Worm (Caenorhabditis elegans) whole organism, late embryonic: ENCODE measurements around the gene madf-5.

Experiments used
- C08G9.2 ChIP-seq: sonication (generic microtip); optimal IDR thresholded peaks from 2 replicates; lab custom pipeline; 2016; ENCODE audit warnings: mild to moderate bottlenecking, missing genetic modification characterization, moderate library complexity, missing compliant biosample characterization
- K09A11.1 ChIP-seq: sonication (generic microtip); optimal IDR thresholded peaks from 2 replicates; lab custom pipeline; 2017; ENCODE audit warnings: antibody characterized with exemption, mild to moderate bottlenecking, missing genetic modification characterization, missing compliant biosample characterization; ENCODE audit not compliant: insufficient read depth
- Y22D7AL.16 ChIP-seq: sonication (generic microtip); optimal IDR thresholded peaks from 2 replicates; lab custom pipeline; 2016; ENCODE audit warnings: missing genetic modification characterization, missing compliant biosample characterization
- ama-1 ChIP-seq: fragments of 150-350 bp; optimal IDR thresholded peaks from 2 replicates; lab custom pipeline; 2014
- ceh-18 ChIP-seq: sonication (generic microtip); optimal IDR thresholded peaks from 2 replicates; lab custom pipeline; 2016; ENCODE audit warnings: missing genetic modification characterization, missing compliant biosample characterization
- ceh-2 ChIP-seq: sonication (generic microtip); optimal IDR thresholded peaks from 2 replicates; lab custom pipeline; 2016; ENCODE audit warnings: missing genotype, missing genetic modification characterization, missing compliant biosample characterization
- ceh-24 ChIP-seq: sonication (generic microtip); optimal IDR thresholded peaks from 2 replicates; lab custom pipeline; 2016; ENCODE audit warnings: mild to moderate bottlenecking, missing genetic modification characterization, missing compliant biosample characterization
- ceh-34 ChIP-seq: sonication (generic microtip); optimal IDR thresholded peaks from 2 replicates; lab custom pipeline; 2016; ENCODE audit warnings: mild to moderate bottlenecking, missing genetic modification characterization, missing compliant biosample characterization
- ceh-45 ChIP-seq: fragments of 200-800 bp; sonication (Bioruptor generic); IDR thresholded peaks from 2 replicates; pipeline ENCODE4 v1.3.6; 2022; ENCODE audit warnings: missing genetic modification reagents, missing genetic modification characterization, missing compliant biosample characterization
- ceh-48 ChIP-seq: sonication (generic microtip); optimal IDR thresholded peaks from 2 replicates; lab custom pipeline; 2016; ENCODE audit warnings: missing genetic modification characterization, inconsistent platforms, missing compliant biosample characterization
- ceh-6 ChIP-seq: fragments of 200-800 bp; sonication (Bioruptor generic); optimal IDR thresholded peaks from 2 replicates; lab custom pipeline; 2018; ENCODE audit warnings: mild to moderate bottlenecking, missing genetic modification characterization, missing compliant biosample characterization
- che-1 ChIP-seq: sonication (generic microtip); optimal IDR thresholded peaks from 2 replicates; lab custom pipeline; 2016; ENCODE audit warnings: mild to moderate bottlenecking, missing genetic modification characterization, missing compliant biosample characterization
- dmd-4 ChIP-seq: sonication (generic microtip); optimal IDR thresholded peaks from 2 replicates; lab custom pipeline; 2016; ENCODE audit warnings: borderline replicate concordance, missing genetic modification characterization, missing compliant biosample characterization
- dve-1 ChIP-seq: sonication (generic microtip); optimal IDR thresholded peaks from 2 replicates; lab custom pipeline; 2017; ENCODE audit warnings: antibody characterized with exemption, mild to moderate bottlenecking, missing genetic modification characterization, missing compliant biosample characterization
- elt-2 ChIP-seq: sonication (generic microtip); optimal IDR thresholded peaks from 2 replicates; lab custom pipeline; 2016; ENCODE audit warnings: missing genetic modification reagents, missing genetic modification characterization, missing compliant biosample characterization
- ets-4 ChIP-seq: sonication (generic microtip); optimal IDR thresholded peaks from 2 replicates; lab custom pipeline; 2016; ENCODE audit warnings: missing genetic modification characterization, missing compliant biosample characterization
- fax-1 ChIP-seq: sonication (generic microtip); optimal IDR thresholded peaks from 2 replicates; lab custom pipeline; 2016; ENCODE audit warnings: missing genotype, missing genetic modification characterization, missing compliant biosample characterization
- fkh-10 ChIP-seq: fragments of 150-350 bp; optimal IDR thresholded peaks from 2 replicates; lab custom pipeline; 2014; ENCODE audit warnings: missing biosample characterization, missing genetic modification reagents, missing genetic modification characterization
- hlh-15 ChIP-seq: sonication (generic microtip); optimal IDR thresholded peaks from 2 replicates; lab custom pipeline; 2016; ENCODE audit warnings: missing genetic modification characterization, missing compliant biosample characterization
- hlh-30 ChIP-seq: sonication (generic microtip); optimal IDR thresholded peaks from 2 replicates; lab custom pipeline; 2017; ENCODE audit warnings: antibody characterized with exemption, missing genetic modification characterization, missing compliant biosample characterization; ENCODE audit not compliant: insufficient read depth
- hlh-6 ChIP-seq: sonication (generic microtip); optimal IDR thresholded peaks from 2 replicates; lab custom pipeline; 2016; ENCODE audit warnings: missing genotype, missing genetic modification characterization, missing compliant biosample characterization
- lin-11 ChIP-seq: fragments of 200-800 bp; sonication (Bioruptor generic); optimal IDR thresholded peaks from 2 replicates; lab custom pipeline; 2018; ENCODE audit warnings: mild to moderate bottlenecking, missing genetic modification characterization, missing compliant biosample characterization
- odd-2 ChIP-seq: sonication (generic microtip); optimal IDR thresholded peaks from 2 replicates; lab custom pipeline; 2017; ENCODE audit warnings: antibody characterized with exemption, mild to moderate bottlenecking, missing genetic modification characterization, missing compliant biosample characterization
- pat-9 ChIP-seq: fragments of 200-800 bp; sonication (Bioruptor generic); optimal IDR thresholded peaks from 2 replicates; lab custom pipeline; 2018; ENCODE audit warnings: mild to moderate bottlenecking, missing genetic modification characterization, moderate library complexity, missing compliant biosample characterization
- pax-1 ChIP-seq: fragments of 150-350 bp; optimal IDR thresholded peaks from 2 replicates; lab custom pipeline; 2014; ENCODE audit warnings: missing biosample characterization, missing genetic modification characterization
- pros-1 ChIP-seq: fragments of 150-350 bp; optimal IDR thresholded peaks from 2 replicates; lab custom pipeline; 2014; ENCODE audit warnings: missing biosample characterization, missing genetic modification reagents, missing genetic modification characterization
- rnt-1 ChIP-seq: sonication (generic microtip); optimal IDR thresholded peaks from 2 replicates; lab custom pipeline; 2016; ENCODE audit warnings: missing genetic modification characterization, missing compliant biosample characterization
- sox-2 ChIP-seq: fragments of 200-800 bp; sonication (Bioruptor generic); IDR thresholded peaks from 2 replicates; pipeline ENCODE4 v1.3.6; 2022; ENCODE audit warnings: missing genetic modification reagents, missing genetic modification characterization, missing compliant biosample characterization
- tbx-2 ChIP-seq: sonication (generic microtip); optimal IDR thresholded peaks from 2 replicates; lab custom pipeline; 2016; ENCODE audit warnings: missing genetic modification characterization, missing compliant biosample characterization
- ttx-3 ChIP-seq: sonication (generic microtip); optimal IDR thresholded peaks from 2 replicates; lab custom pipeline; 2016; ENCODE audit warnings: missing genetic modification reagents, missing genetic modification characterization, missing compliant biosample characterization
- unc-42 ChIP-seq: sonication (generic microtip); optimal IDR thresholded peaks from 2 replicates; lab custom pipeline; 2016; ENCODE audit warnings: missing genotype, missing genetic modification characterization, missing compliant biosample characterization
- unc-55 ChIP-seq: sonication (generic microtip); optimal IDR thresholded peaks from 2 replicates; lab custom pipeline; 2017; ENCODE audit warnings: missing biosample characterization, missing genetic modification reagents, missing genetic modification characterization
- zip-5 ChIP-seq: sonication (generic microtip); optimal IDR thresholded peaks from 2 replicates; lab custom pipeline; 2016; ENCODE audit warnings: missing genetic modification characterization, missing compliant biosample characterization
- ztf-16 ChIP-seq: sonication (generic microtip); optimal IDR thresholded peaks from 2 replicates; lab custom pipeline; 2017; ENCODE audit warnings: missing genetic modification characterization, missing compliant biosample characterization

Gene madf-5

DNA sequence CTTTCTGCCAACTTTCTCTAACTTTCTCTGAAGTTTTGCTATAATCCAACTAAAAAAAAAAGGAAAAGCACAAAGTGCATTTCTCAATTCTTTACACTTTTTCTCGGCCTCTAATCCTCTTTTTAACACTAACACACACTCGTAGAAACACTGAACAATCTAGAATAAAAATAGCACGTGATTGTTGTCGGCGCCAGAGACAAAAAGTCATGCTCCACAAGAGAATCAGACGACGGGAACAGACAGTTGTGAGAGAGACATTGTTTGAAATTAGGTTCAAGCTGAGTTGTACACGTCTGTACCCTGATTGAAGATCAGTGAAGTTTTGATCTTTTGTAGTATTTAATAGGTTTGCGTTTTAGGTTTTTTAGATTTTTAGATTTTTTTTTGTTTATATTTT is 25.0 kb downstream of the madf-5 start:
- TF ChIP-seq unc-42 (tag; lab: Kevin White, UChicago): no peak
- peak; percentile 25 for TF ChIP-seq rnt-1 (tag; lab: Kevin White, UChicago)
- TF ChIP-seq hlh-30: peak; percentile 61
- TF ChIP-seq ceh-18 (tag; lab: Kevin White, UChicago): peak; percentile 24
- TF ChIP-seq, all 69 proteins: peak for 3

DNA sequence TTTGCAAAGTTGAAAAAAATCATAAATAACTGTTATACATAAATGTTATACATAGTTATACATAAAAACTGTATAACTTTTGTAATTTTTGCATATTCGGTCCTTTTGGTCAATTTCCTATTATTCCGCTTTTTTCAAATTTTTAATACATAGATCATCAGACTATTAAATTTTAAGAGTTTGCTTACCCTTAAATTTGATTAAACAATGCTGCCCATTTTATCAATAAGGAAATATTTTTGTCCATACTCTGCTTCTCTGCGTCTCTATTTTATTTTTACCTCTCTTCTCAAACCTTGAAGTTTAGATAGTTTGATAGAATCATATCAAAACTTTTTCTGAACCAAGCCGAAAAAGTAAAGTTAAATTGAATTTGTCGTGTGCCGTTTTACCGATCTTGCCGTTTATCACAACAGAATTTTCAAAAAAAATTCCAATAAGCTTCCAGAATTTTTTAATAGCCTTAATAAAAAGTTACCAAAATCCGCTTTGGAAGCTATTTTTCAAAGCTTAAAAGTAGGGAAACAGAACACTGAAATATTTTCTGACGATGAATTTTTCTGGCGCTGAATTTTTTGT is 26.0 kb downstream of the madf-5 start:
- TF ChIP-seq ceh-18 (tag; lab: Kevin White, UChicago) (no peak), dve-1 (tag; lab: Kevin White, UChicago) (no peak), ceh-45 (GFP tag; lab: Robert Waterston, UW) (no peak), ceh-6 (GFP tag; lab: Kevin White, UChicago) (no peak), tbx-2 (no peak), ttx-3 (tag; lab: Kevin White, UChicago) (no peak)

DNA sequence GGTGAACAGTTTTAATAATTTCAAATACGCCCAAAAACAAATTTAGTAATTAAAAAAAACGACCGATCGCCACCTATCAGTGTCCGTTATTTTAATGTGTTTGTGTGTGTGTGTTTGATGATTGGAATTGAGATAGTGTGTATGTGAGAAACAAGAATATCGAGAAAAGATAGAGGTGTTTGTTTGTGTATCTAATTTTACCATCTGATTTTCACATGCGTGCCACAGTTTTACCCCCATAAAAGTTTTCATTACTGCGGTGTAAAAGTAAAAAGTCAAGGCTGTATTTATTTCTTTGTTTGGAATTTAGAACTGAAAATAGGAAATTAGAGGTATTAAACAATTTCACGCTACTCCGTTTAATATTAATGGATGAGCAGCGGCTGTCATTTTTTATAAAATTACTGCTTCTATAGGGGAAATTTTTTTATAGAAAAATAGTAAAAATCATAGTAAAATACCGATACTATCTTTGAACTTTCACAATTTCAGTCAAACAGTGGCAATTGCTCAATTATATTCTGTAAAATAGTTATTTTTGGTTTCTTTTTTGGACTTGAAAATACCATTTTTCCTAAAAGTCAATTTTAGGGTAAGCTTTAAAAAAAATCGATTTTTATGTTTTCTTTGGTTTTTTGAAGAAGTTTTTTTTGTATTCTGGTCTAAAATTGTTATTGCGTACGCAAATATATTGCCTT is 26.7 kb downstream of the madf-5 start:
- no peak for TF ChIP-seq ceh-34 (tag; lab: Kevin White, UChicago)
- no peak for TF ChIP-seq ceh-48 (tag; lab: Kevin White, UChicago)
- no peak for TF ChIP-seq pat-9
- no peak for TF ChIP-seq unc-55 (GFP tag; lab: Kevin White, UChicago)
- TF ChIP-seq ets-4: no peak
- no peak for TF ChIP-seq ama-1 (lab: Kevin White, UChicago)
- TF ChIP-seq elt-2 (tag; lab: Kevin White, UChicago): peak; percentile 25

DNA sequence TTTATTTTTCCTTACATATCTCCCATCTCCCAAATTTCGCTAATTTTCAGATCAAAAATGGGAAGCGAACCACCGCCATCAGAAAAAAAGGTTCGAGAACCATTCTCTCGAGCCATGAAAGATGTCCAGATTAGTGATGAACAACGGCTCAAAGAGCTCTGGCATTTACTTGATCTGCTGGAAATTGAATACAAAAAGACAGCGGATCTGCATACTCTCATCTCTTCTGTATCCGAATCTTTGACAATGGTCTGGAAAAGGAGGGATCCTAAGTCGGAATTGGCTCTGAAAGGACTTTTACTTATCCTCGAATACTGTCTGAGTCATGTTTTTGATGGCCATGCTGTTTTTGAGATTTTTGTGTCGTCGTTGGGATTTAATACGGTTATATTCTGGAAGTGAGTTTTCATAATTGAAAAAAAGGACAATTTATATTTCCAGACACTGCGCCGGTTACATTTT is 27.5 kb downstream of the madf-5 start, which contains the start of gene tps-2:
Gene tps-2 (plus strand): TSS at position 51 of the 462 bp plus-strand sequence.
- TF ChIP-seq pros-1: no peak
- TF ChIP-seq hlh-6 (tag; lab: Kevin White, UChicago): no peak
- TF ChIP-seq ceh-48 (tag; lab: Kevin White, UChicago): no peak
- TF ChIP-seq che-1: no peak
- no peak for TF ChIP-seq lin-11 (tag; lab: Kevin White, UChicago)
- no peak for TF ChIP-seq odd-2 (tag; lab: Kevin White, UChicago)
- TF ChIP-seq tbx-2: no peak
- TF ChIP-seq ceh-18 (tag; lab: Kevin White, UChicago): no peak
- TF ChIP-seq ceh-2 (tag; lab: Kevin White, UChicago): no peak
- TF ChIP-seq K09A11.1: no peak
- no peak for TF ChIP-seq ets-4
- TF ChIP-seq, all 69 proteins: peak for 0

DNA sequence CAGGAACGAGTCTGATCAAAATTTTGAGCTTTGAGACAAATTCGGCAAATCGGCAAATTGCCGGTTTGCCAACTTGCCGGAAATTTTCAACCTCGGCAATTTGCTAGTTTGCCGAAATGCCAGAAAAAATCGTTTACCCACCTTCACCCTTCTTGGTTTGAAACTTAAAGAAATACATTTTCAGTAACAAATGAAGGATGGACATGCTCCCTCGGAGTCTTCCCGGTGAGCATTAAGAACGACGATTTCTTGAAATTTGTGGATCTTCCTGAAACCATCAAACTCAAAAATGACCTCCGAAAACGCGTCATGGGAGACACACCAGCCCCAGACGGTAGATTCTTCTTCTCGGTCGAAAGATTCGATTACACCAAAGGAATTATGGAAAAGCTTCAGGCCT is 29.3 kb downstream of the madf-5 start:
- TF ChIP-seq pax-1 (tag; lab: Kevin White, UChicago): no peak
- TF ChIP-seq lin-11 (tag; lab: Kevin White, UChicago): no peak
- TF ChIP-seq rnt-1 (tag; lab: Kevin White, UChicago): no peak
- no peak for TF ChIP-seq fkh-10 (GFP tag; lab: Kevin White, UChicago)
- TF ChIP-seq Y22D7AL.16 (tag; lab: Kevin White, UChicago): no peak
- TF ChIP-seq K09A11.1: no peak
- TF ChIP-seq ztf-16: no peak
- TF ChIP-seq elt-2 (tag; lab: Kevin White, UChicago): no peak
- no peak for TF ChIP-seq hlh-15 (tag; lab: Kevin White, UChicago)
- TF ChIP-seq dmd-4 (tag; lab: Kevin White, UChicago): no peak
- TF ChIP-seq C08G9.2 (tag; lab: Kevin White, UChicago): no peak
- no peak for TF ChIP-seq zip-5 (tag; lab: Kevin White, UChicago)
- no peak for TF ChIP-seq hlh-30
- no peak for TF ChIP-seq odd-2 (tag; lab: Kevin White, UChicago)
- TF ChIP-seq ceh-24 (tag; lab: Kevin White, UChicago): no peak
- no peak for TF ChIP-seq fax-1
- TF ChIP-seq sox-2 (GFP tag; lab: Robert Waterston, UW): no peak
- TF ChIP-seq pat-9: no peak
- TF ChIP-seq, all 69 proteins: peak for 0
